Worm (Caenorhabditis elegans) whole organism, L4 larva: Measurements from ENCODE around the gene K02F6.4.
"Not testable (repeated sequence)": the region's sequence is repeated elsewhere in the genome, so short reads cannot be mapped to it uniquely, and the experiment has no call there.

Source experiments
- daf-12 ChIP-seq: fragments of 150-350 bp; optimal IDR thresholded peaks from 2 replicates; lab custom pipeline; 2014; ENCODE audit warnings: missing biosample characterization, missing genetic modification reagents, missing genetic modification characterization
- daf-19 ChIP-seq: fragments of 200-800 bp; sonication (Bioruptor generic); conservative IDR thresholded peaks from 2 replicates; pipeline ENCODE4 v1.3.6; 2022; ENCODE audit warnings: missing genetic modification characterization, missing compliant biosample characterization
- dve-1 ChIP-seq: sonication (generic microtip); optimal IDR thresholded peaks from 2 replicates; lab custom pipeline; 2017; ENCODE audit warnings: antibody characterized with exemption, mild to moderate bottlenecking, missing genetic modification characterization, missing compliant biosample characterization; ENCODE audit not compliant: insufficient read depth
- lsy-2 ChIP-seq, 2 experiments: fragments of 150-350 bp in 1 of 2; sonication (generic microtip) in 1 of 2; optimal IDR thresholded peaks; 2 replicates each; lab custom pipeline; 2014 to 2017; ENCODE audit warnings: missing biosample characterization in 2 of 2, missing genetic modification characterization in 2 of 2
- nhr-237 ChIP-seq: sonication (generic microtip); optimal IDR thresholded peaks from 2 replicates; lab custom pipeline; 2017; ENCODE audit warnings: missing biosample characterization, missing genetic modification characterization
- nhr-76 ChIP-seq: fragments of 150-350 bp; optimal IDR thresholded peaks from 2 replicates; lab custom pipeline; 2014; ENCODE audit warnings: missing biosample characterization, missing genetic modification characterization
- pqm-1 ChIP-seq: sonication (generic microtip); optimal IDR thresholded peaks from 2 replicates; lab custom pipeline; 2017; ENCODE audit warnings: missing biosample characterization, missing genetic modification characterization
- snpc-4 ChIP-seq: fragments of 150-350 bp; optimal IDR thresholded peaks from 2 replicates; lab custom pipeline; 2014; ENCODE audit warnings: missing biosample characterization, missing genetic modification characterization
- vab-7 ChIP-seq: fragments of 200-800 bp; sonication (Bioruptor generic); IDR thresholded peaks from 2 replicates; pipeline ENCODE4 v1.3.6; 2022; ENCODE audit warnings: missing genetic modification reagents, missing genetic modification characterization, missing compliant biosample characterization

DNA sequence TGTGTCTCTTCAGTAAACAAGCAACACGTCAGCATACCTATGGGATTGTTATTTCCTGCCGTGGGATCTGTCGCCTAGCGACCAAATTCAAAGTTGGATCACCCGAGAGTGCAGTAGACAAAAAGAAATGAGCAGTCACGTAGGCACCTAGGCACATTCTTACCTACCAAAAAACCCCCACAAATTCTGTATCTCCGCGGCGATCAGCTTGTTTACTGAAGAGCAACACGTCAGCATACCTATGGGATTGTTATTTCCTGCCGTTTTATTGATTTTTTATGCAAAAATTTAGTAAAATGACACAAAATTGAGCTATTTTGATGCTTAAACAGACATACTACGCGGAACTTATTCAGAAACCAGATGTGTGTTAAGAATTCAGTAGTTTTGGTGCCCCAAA, 3.8 kb upstream of the K02F6.4 start, which contains the start of gene K02F6.5:
- TF ChIP-seq daf-12 (tag; lab: Kevin White, UChicago); dve-1 (tag; lab: Kevin White, UChicago); nhr-237 (tag; lab: Kevin White, UChicago); nhr-76 (tag; lab: Kevin White, UChicago); snpc-4 (tag; lab: Kevin White, UChicago); pqm-1 (tag; lab: Kevin White, UChicago); daf-19; lsy-2 (tag; optimal IDR thresholded peaks at IDR 0.05; lab: Kevin White, UChicago); vab-7 (GFP tag; lab: Robert Waterston, UW): not testable (repeated sequence)
